Fruit fly (Drosophila melanogaster) whole organism, pupa: ENCODE results near the gene mtsh.

ENCODE experiments used
- CG10348 ChIP-seq: fragments of 200-800 bp; sonication (Bioruptor generic); IDR thresholded peaks from 2 replicates; pipeline ENCODE4 v1.3.6; 2022; ENCODE audit warnings: missing biosample characterization, missing genetic modification characterization
- CG13204 ChIP-seq: fragments of 200-800 bp; sonication (Bioruptor generic); optimal IDR thresholded peaks from 2 replicates; lab custom pipeline; 2018; ENCODE audit warnings: missing biosample characterization, mild to moderate bottlenecking, missing genetic modification characterization, moderate library complexity
- CG14655 ChIP-seq: fragments of 200-800 bp; sonication (Bioruptor generic); optimal IDR thresholded peaks from 3 replicates; lab custom pipeline; 2017; ENCODE audit warnings: mild to moderate bottlenecking, missing biosample characterization, missing genetic modification reagents, missing genetic modification characterization
- CG15710 ChIP-seq: fragments of 200-800 bp; sonication (Bioruptor generic); optimal IDR thresholded peaks from 2 replicates; lab custom pipeline; 2018; ENCODE audit warnings: missing biosample characterization, mild to moderate bottlenecking, missing genetic modification characterization, moderate library complexity
- CG17806 ChIP-seq: fragments of 200-800 bp; sonication (Bioruptor generic); optimal IDR thresholded peaks from 2 replicates; lab custom pipeline; 2018; ENCODE audit warnings: missing biosample characterization, mild to moderate bottlenecking, missing genetic modification characterization, moderate library complexity
- CG32121 ChIP-seq: fragments of 200-800 bp; sonication (Bioruptor generic); IDR thresholded peaks from 2 replicates; pipeline ENCODE4 v1.3.6; 2022; ENCODE audit warnings: missing biosample characterization, missing genetic modification characterization
- CG8159 ChIP-seq: fragments of 200-800 bp; sonication (Bioruptor generic); optimal IDR thresholded peaks from 3 replicates; lab custom pipeline; 2018; ENCODE audit warnings: missing biosample characterization, mild to moderate bottlenecking, missing genetic modification characterization, moderate library complexity
- EcR ChIP-seq: fragments of 200-800 bp; sonication (Bioruptor generic); optimal IDR thresholded peaks from 3 replicates; lab custom pipeline; 2019; ENCODE audit warnings: missing biosample characterization, missing genetic modification characterization, mild to moderate bottlenecking, moderate library complexity, missing genetic modification reagents
- Snoo ChIP-seq: fragments of 200-800 bp; sonication (Bioruptor generic); optimal IDR thresholded peaks from 3 replicates; lab custom pipeline; 2017; ENCODE audit warnings: missing biosample characterization, mild to moderate bottlenecking, missing genetic modification characterization, inconsistent platforms
- fd96Ca ChIP-seq: fragments of 200-800 bp; sonication (Bioruptor generic); IDR thresholded peaks from 3 replicates; pipeline ENCODE4 v1.3.6; 2022; ENCODE audit warnings: missing biosample characterization, missing genetic modification characterization
- gl ChIP-seq: fragments of 200-800 bp; sonication (Bioruptor generic); optimal IDR thresholded peaks from 2 replicates; lab custom pipeline; 2018; ENCODE audit warnings: missing biosample characterization, mild to moderate bottlenecking, missing genetic modification characterization
- rn ChIP-seq: fragments of 200-800 bp; sonication (Bioruptor generic); IDR thresholded peaks from 2 replicates; pipeline ENCODE4 v1.3.6; 2022; ENCODE audit warnings: missing biosample characterization, missing genetic modification characterization

DNA sequence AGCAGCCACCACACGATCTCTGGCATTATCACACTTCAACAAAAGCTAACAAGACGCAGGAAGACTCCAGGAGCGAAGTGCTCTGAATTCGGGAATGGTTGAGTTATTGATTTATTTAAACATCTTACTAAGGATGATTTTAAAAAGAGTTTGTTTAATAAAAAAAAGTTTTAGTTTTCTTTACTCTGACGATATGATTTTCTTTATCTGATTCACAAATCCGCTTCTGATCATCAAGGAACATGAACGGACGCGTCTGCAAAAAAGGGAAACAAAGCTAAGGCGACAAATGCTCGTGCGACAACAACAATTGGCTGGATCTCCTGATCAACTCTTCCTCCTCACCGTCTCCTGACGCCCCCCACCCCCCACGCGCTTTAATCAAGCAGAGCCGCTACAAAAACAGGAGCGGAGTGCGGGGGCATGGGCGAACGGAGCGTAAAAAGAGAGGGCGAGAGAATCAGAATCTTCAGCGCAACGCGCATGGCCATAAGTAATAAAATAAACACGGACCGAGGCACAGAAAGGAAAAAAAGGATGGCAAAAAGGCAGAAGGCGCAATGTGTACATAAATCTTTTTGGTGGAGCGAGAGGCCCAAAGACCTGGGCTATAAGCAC is 20.4 kb downstream of the mtsh start:
- TF ChIP-seq CG15710 (tag; lab: Kevin White, UChicago) (peak; percentile 95), rn (GFP tag; lab: Robert Waterston, UW) (peak; percentile 40; the same call in 1 of the 2 replicates), CG14655 (no peak), EcR (peak; percentile 81), Snoo (tag; lab: Kevin White, UChicago) (peak; percentile 86), fd96Ca (GFP tag; lab: Robert Waterston, UW) (peak; percentile 71), CG32121 (GFP tag; lab: Robert Waterston, UW) (no peak), gl (tag; lab: Kevin White, UChicago) (peak; percentile 85), CG17806 (peak; percentile 92), CG13204 (GFP tag; lab: Kevin White, UChicago) (peak; percentile 97), CG8159 (peak; percentile 93), CG10348 (GFP tag; lab: Robert Waterston, UW) (no peak)
